Worm (Caenorhabditis elegans) whole organism, young adult: ENCODE data around the gene clec-250.

ENCODE experiments used
- B0261.1 ChIP-seq: sonication (generic microtip); optimal IDR thresholded peaks from 2 replicates; lab custom pipeline; 2016; ENCODE audit warnings: mild to moderate bottlenecking, missing genetic modification characterization, moderate library complexity, missing compliant biosample characterization
- C06A6.2 ChIP-seq: fragments of 200-800 bp; sonication (Bioruptor generic); conservative IDR thresholded peaks from 2 replicates; pipeline ENCODE4 v1.3.6; 2022; ENCODE audit warnings: missing genetic modification characterization, missing compliant biosample characterization
- F23B12.7 ChIP-seq: sonication (generic microtip); optimal IDR thresholded peaks from 2 replicates; lab custom pipeline; 2017; ENCODE audit warnings: missing genetic modification characterization, mild to moderate bottlenecking, missing compliant biosample characterization, antibody characterized with exemption, moderate library complexity; ENCODE audit not compliant: insufficient read depth
- F37B4.10 ChIP-seq: fragments of 200-800 bp; sonication (Bioruptor generic); IDR thresholded peaks from 2 replicates; pipeline ENCODE4 v1.3.6; 2022; ENCODE audit warnings: missing genetic modification characterization, missing compliant biosample characterization
- F49E8.2 ChIP-seq: sonication (generic microtip); optimal IDR thresholded peaks from 3 replicates; lab custom pipeline; 2017; ENCODE audit warnings: missing genetic modification characterization, mild to moderate bottlenecking, missing compliant biosample characterization, antibody characterized with exemption, moderate library complexity; ENCODE audit not compliant: insufficient read depth
- F52B5.7 ChIP-seq: sonication (generic microtip); optimal IDR thresholded peaks from 2 replicates; lab custom pipeline; 2016; ENCODE audit warnings: mild to moderate bottlenecking, missing genetic modification characterization, missing compliant biosample characterization
- Y56A3A.18 ChIP-seq: fragments of 200-800 bp; sonication (Bioruptor generic); IDR thresholded peaks from 2 replicates; pipeline ENCODE4 v1.3.6; 2022; ENCODE audit warnings: missing genetic modification reagents, missing genetic modification characterization, missing compliant biosample characterization
- akir-1 ChIP-seq: fragments of 200-800 bp; sonication (Bioruptor generic); optimal IDR thresholded peaks from 2 replicates; lab custom pipeline; 2018; ENCODE audit warnings: mild to moderate bottlenecking, missing genetic modification characterization, moderate library complexity, missing compliant biosample characterization
- attf-5 ChIP-seq: fragments of 200-800 bp; sonication (Bioruptor generic); optimal IDR thresholded peaks from 2 replicates; lab custom pipeline; 2018; ENCODE audit warnings: mild to moderate bottlenecking, missing genetic modification characterization, missing compliant biosample characterization
- bed-1 ChIP-seq: fragments of 200-800 bp; sonication (Bioruptor generic); IDR thresholded peaks from 2 replicates; pipeline ENCODE4 v1.3.6; 2022; ENCODE audit warnings: missing genetic modification reagents, missing genetic modification characterization, missing compliant biosample characterization
- cebp-1 ChIP-seq, 2 experiments: fragments of 200-800 bp in 1 of 2; sonication (Bioruptor generic) in 1 of 2; sonication (generic microtip) in 1 of 2; IDR thresholded peaks in 1 of 2; optimal IDR thresholded peaks in 1 of 2; 2 replicates each; pipeline versions ENCODE4 v1.3.6 to Lab custom; 2017 to 2022; ENCODE audit warnings: missing compliant biosample characterization in 2 of 2, missing genetic modification characterization in 2 of 2, mild to moderate bottlenecking in 1 of 2, missing genetic modification reagents in 1 of 2, moderate library complexity in 1 of 2
- cebp-2 ChIP-seq: fragments of 200-800 bp; sonication (Bioruptor generic); IDR thresholded peaks from 2 replicates; pipeline ENCODE4 v1.3.6; 2022; ENCODE audit warnings: missing genetic modification characterization, missing compliant biosample characterization
- ceh-100 ChIP-seq: fragments of 200-800 bp; sonication (Bioruptor generic); IDR thresholded peaks from 2 replicates; pipeline ENCODE4 v1.3.6; 2022; ENCODE audit warnings: missing genetic modification reagents, missing genetic modification characterization, missing compliant biosample characterization
- chd-7 ChIP-seq: sonication (generic microtip); optimal IDR thresholded peaks from 2 replicates; lab custom pipeline; 2016; ENCODE audit warnings: mild to moderate bottlenecking, missing genetic modification characterization, moderate library complexity, missing compliant biosample characterization
- die-1 ChIP-seq: sonication (generic microtip); optimal IDR thresholded peaks from 2 replicates; lab custom pipeline; 2016; ENCODE audit warnings: missing genotype, mild to moderate bottlenecking, missing genetic modification characterization, missing compliant biosample characterization
- hlh-12 ChIP-seq: sonication (generic microtip); optimal IDR thresholded peaks from 2 replicates; lab custom pipeline; 2016; ENCODE audit warnings: missing genetic modification characterization, missing compliant biosample characterization
- let-526 ChIP-seq: fragments of 200-800 bp; sonication (Bioruptor generic); IDR thresholded peaks from 2 replicates; pipeline ENCODE4 v1.3.6; 2022; ENCODE audit warnings: missing genetic modification reagents, missing genetic modification characterization, missing compliant biosample characterization
- lir-1 ChIP-seq: fragments of 200-800 bp; sonication (Bioruptor generic); conservative IDR thresholded peaks from 2 replicates; pipeline ENCODE4 v1.3.6; 2022; ENCODE audit warnings: missing genetic modification reagents, missing genetic modification characterization, missing compliant biosample characterization
- madf-8 ChIP-seq: fragments of 200-800 bp; sonication (Bioruptor generic); conservative IDR thresholded peaks from 2 replicates; pipeline ENCODE4 v1.3.6; 2022; ENCODE audit warnings: missing genetic modification reagents, missing genetic modification characterization, missing compliant biosample characterization
- mcd-1 ChIP-seq: fragments of 200-800 bp; sonication (Bioruptor generic); IDR thresholded peaks from 2 replicates; pipeline ENCODE4 v1.3.6; 2022; ENCODE audit warnings: missing genetic modification reagents, missing genetic modification characterization, missing compliant biosample characterization
- nfya-1 ChIP-seq: sonication (generic microtip); optimal IDR thresholded peaks from 2 replicates; lab custom pipeline; 2017; ENCODE audit warnings: antibody characterized with exemption, missing compliant biosample characterization, missing genetic modification characterization, borderline replicate concordance; ENCODE audit not compliant: insufficient read depth
- nhr-179 ChIP-seq: sonication (generic microtip); optimal IDR thresholded peaks from 2 replicates; lab custom pipeline; 2016; ENCODE audit warnings: mild to moderate bottlenecking, missing genetic modification characterization, missing compliant biosample characterization
- nhr-27 ChIP-seq: fragments of 200-800 bp; sonication (Bioruptor generic); optimal IDR thresholded peaks from 2 replicates; lab custom pipeline; 2018; ENCODE audit warnings: mild to moderate bottlenecking, missing genetic modification characterization, moderate library complexity, missing compliant biosample characterization
- pbrm-1 ChIP-seq: fragments of 200-800 bp; sonication (Bioruptor generic); IDR thresholded peaks from 2 replicates; pipeline ENCODE4 v1.3.6; 2022; ENCODE audit warnings: missing genetic modification reagents, missing genetic modification characterization, missing compliant biosample characterization
- rpc-1 ChIP-seq, 2 experiments: fragments of 150-350 bp in 1 of 2; sonication (generic microtip) in 1 of 2; optimal IDR thresholded peaks; 2 replicates each; lab custom pipeline; 2014 to 2018; ENCODE audit warnings: missing biosample characterization in 1 of 2, missing genetic modification characterization in 1 of 2, missing genetic modification reagents in 1 of 2, missing genotype in 1 of 2
- sdz-38 ChIP-seq: sonication (generic microtip); optimal IDR thresholded peaks from 2 replicates; lab custom pipeline; 2016; ENCODE audit warnings: missing genotype, missing genetic modification characterization, missing compliant biosample characterization
- snpc-1.1 ChIP-seq: sonication (generic microtip); optimal IDR thresholded peaks from 2 replicates; lab custom pipeline; 2017; ENCODE audit warnings: missing genetic modification characterization, mild to moderate bottlenecking, missing compliant biosample characterization, antibody characterized with exemption, moderate library complexity, missing genotype, missing genetic modification reagents; ENCODE audit not compliant: insufficient read depth
- snpc-4 ChIP-seq, 5 experiments: fragments of 150-350 bp in 1 of 5; sonication (generic microtip) in 4 of 5; optimal IDR thresholded peaks; 2 replicates each; lab custom pipeline; 2014 to 2018; ENCODE audit warnings: missing genetic modification characterization in 5 of 5, missing biosample characterization in 3 of 5, antibody characterized with exemption in 2 of 5, mild to moderate bottlenecking in 2 of 5, missing compliant biosample characterization in 2 of 5, missing genotype in 2 of 5, moderate library complexity in 2 of 5, missing genetic modification reagents in 1 of 5
- somi-1 ChIP-seq: fragments of 200-800 bp; sonication (Bioruptor generic); optimal IDR thresholded peaks from 2 replicates; lab custom pipeline; 2018; ENCODE audit warnings: mild to moderate bottlenecking, missing genetic modification characterization, missing compliant biosample characterization
- tbp1 ChIP-seq: fragments of 200-800 bp; sonication (Bioruptor generic); optimal IDR thresholded peaks from 2 replicates; lab custom pipeline; 2018; ENCODE audit warnings: mild to moderate bottlenecking, missing genetic modification characterization, missing compliant biosample characterization
- tbx-9 ChIP-seq: sonication (generic microtip); optimal IDR thresholded peaks from 2 replicates; lab custom pipeline; 2016; ENCODE audit warnings: borderline replicate concordance, missing genetic modification characterization, inconsistent platforms, missing compliant biosample characterization
- tlf-1 ChIP-seq: fragments of 200-800 bp; sonication (Bioruptor generic); optimal IDR thresholded peaks from 2 replicates; lab custom pipeline; 2018; ENCODE audit warnings: mild to moderate bottlenecking, missing genetic modification characterization, missing compliant biosample characterization
- unc-130 ChIP-seq: sonication (generic microtip); optimal IDR thresholded peaks from 2 replicates; lab custom pipeline; 2016; ENCODE audit warnings: missing genetic modification reagents, missing genetic modification characterization, missing compliant biosample characterization
- zfh-2 ChIP-seq: fragments of 200-800 bp; sonication (Bioruptor generic); conservative IDR thresholded peaks from 2 replicates; pipeline ENCODE4 v1.3.6; 2022; ENCODE audit warnings: missing genetic modification reagents, missing genetic modification characterization, missing compliant biosample characterization
- ztf-22 ChIP-seq: fragments of 200-800 bp; sonication (Bioruptor generic); optimal IDR thresholded peaks from 2 replicates; lab custom pipeline; 2018; ENCODE audit warnings: mild to moderate bottlenecking, missing genetic modification characterization, moderate library complexity, missing compliant biosample characterization

The clec-250 gene

ce11 chrV:18780605-18781004 lies 38.6 kb upstream of the clec-250 start:
- TF ChIP-seq mcd-1 (no peak), Y56A3A.18 (GFP tag; lab: Robert Waterston, UW) (no peak), tbp1 (GFP tag; lab: Kevin White, UChicago) (peak; percentile 73), B0261.1 (tag; lab: Kevin White, UChicago) (peak; percentile 3), unc-130 (GFP tag; lab: Kevin White, UChicago) (no peak), nfya-1 (tag; lab: Kevin White, UChicago) (no peak), die-1 (tag; lab: Kevin White, UChicago) (no peak), F52B5.7 (tag; lab: Kevin White, UChicago) (no peak), rpc-1 (optimal IDR thresholded peaks at IDR 0.05; lab: Kevin White, UChicago) (peak; percentile 25), rpc-1 (tag; optimal IDR thresholded peaks at IDR 0.05; lab: Kevin White, UChicago) (peak; percentile 68), hlh-12 (tag; lab: Kevin White, UChicago) (no peak), bed-1 (no peak), tbx-9 (tag; lab: Kevin White, UChicago) (no peak), snpc-1.1 (tag; lab: Kevin White, UChicago) (no peak), F37B4.10 (GFP tag; lab: Robert Waterston, UW) (no peak), pbrm-1 (GFP tag; lab: Robert Waterston, UW) (no peak)

ce11 chrV:18776245-18776737 lies 34.3 kb upstream of the clec-250 start, which contains the start of gene Y17D7B.4:
Gene Y17D7B.4, minus strand, starts transcription at chrV:18776687.
- no peak for TF ChIP-seq ceh-100

- no peak for TF ChIP-seq madf-8 (GFP tag; lab: Robert Waterston, UW)
These were observed 30.8 kb upstream of the clec-250 start, which contains the start of gene clec-257 for ce11 chrV:18772761-18773160. Gene clec-257, plus strand, starts transcription at chrV:18773061.

- no peak for TF ChIP-seq chd-7 (tag; lab: Kevin White, UChicago)
- no peak for TF ChIP-seq F23B12.7 (tag; lab: Kevin White, UChicago)
- TF ChIP-seq, all 124 proteins: peak for 0
These were observed 29.9 kb upstream of the clec-250 start for ce11 chrV:18771804-18772386.

ce11 chrV:18771390-18771789 lies 29.4 kb upstream of the clec-250 start, which contains the start of gene clec-256:
Gene clec-256, plus strand, starts transcription at chrV:18771690.
- no peak for TF ChIP-seq ztf-22 (GFP tag; lab: Kevin White, UChicago)
- no peak for TF ChIP-seq unc-130 (GFP tag; lab: Kevin White, UChicago)
- no peak for TF ChIP-seq attf-5 (GFP tag; lab: Kevin White, UChicago)
- TF ChIP-seq let-526 (GFP tag; lab: Robert Waterston, UW), result no peak
- TF ChIP-seq cebp-2 (GFP tag; lab: Robert Waterston, UW), result no peak
- no peak for TF ChIP-seq nhr-27 (tag; lab: Kevin White, UChicago)
- TF ChIP-seq F52B5.7 (tag; lab: Kevin White, UChicago), result no peak
- no peak for TF ChIP-seq tlf-1 (GFP tag; lab: Kevin White, UChicago)
- no peak for TF ChIP-seq tbp1 (GFP tag; lab: Kevin White, UChicago)
- no peak for TF ChIP-seq zfh-2 (GFP tag; lab: Robert Waterston, UW)
- no peak for TF ChIP-seq cebp-1 (GFP tag; IDR thresholded peaks at IDR 0.05; lab: Robert Waterston, UW)
- no peak for TF ChIP-seq cebp-1 (tag; optimal IDR thresholded peaks at IDR 0.05; lab: Kevin White, UChicago)
- no peak for TF ChIP-seq snpc-4 (GFP tag; optimal IDR thresholded peaks at IDR 0.05; lab: Kevin White, UChicago)
- no peak for TF ChIP-seq snpc-4 (tag; optimal IDR thresholded peaks at IDR 0.05; lab: Kevin White, UChicago)
- no peak for TF ChIP-seq F49E8.2 (tag; lab: Kevin White, UChicago)
- no peak for TF ChIP-seq akir-1 (GFP tag; lab: Kevin White, UChicago)
- TF ChIP-seq nhr-179 (tag; lab: Kevin White, UChicago), result no peak
- TF ChIP-seq sdz-38 (tag; lab: Kevin White, UChicago), result no peak
- no peak for TF ChIP-seq somi-1 (GFP tag; lab: Kevin White, UChicago)
- TF ChIP-seq C06A6.2 (GFP tag; lab: Robert Waterston, UW), result no peak
- TF ChIP-seq lir-1, result no peak
- TF ChIP-seq, all 124 proteins: peak for 0
